Worm (Caenorhabditis elegans): ENCODE results near the gene C12D12.3.

Gene C12D12.3

ce11 chrX:3500903-3501302 lies 11.8 kb downstream of the C12D12.3 start:
- no peak for TF ChIP-seq fkh-10 (GFP tag; optimal IDR thresholded peaks at IDR 0.05)

DNA sequence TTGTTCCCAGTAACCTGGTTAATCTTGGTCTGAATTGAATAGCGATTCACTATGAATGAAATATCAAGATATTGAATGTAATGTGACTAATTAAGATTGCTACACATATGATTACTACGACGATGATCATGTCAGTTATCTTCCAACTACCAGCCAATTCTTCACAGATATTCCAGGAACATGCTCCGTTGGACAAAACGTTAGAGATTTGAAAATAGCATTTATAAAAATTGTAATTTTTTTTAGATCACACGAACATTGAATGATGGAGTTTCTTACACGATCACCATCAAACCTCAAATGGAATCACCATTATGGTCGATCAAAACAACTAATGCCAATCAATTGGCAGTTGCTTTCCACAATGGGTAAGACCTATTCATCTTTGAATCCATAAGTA lies 13.9 kb downstream of the C12D12.3 start:
- TF ChIP-seq pag-3 (tag; optimal IDR thresholded peaks at IDR 0.05; ENCODE audit: borderline replicate concordance) = no peak
- TF ChIP-seq eyg-1 (tag; optimal IDR thresholded peaks at IDR 0.05) = no peak
- no peak for TF ChIP-seq hlh-15 (tag; optimal IDR thresholded peaks at IDR 0.05)
- TF ChIP-seq fkh-10 (GFP tag; optimal IDR thresholded peaks at IDR 0.05) = no peak
- TF ChIP-seq lin-11 (tag; optimal IDR thresholded peaks at IDR 0.05) = no peak
- no peak for TF ChIP-seq syd-9 (tag; optimal IDR thresholded peaks at IDR 0.05)
- no peak for TF ChIP-seq fax-1 (tag; optimal IDR thresholded peaks at IDR 0.05)
- no peak for TF ChIP-seq F13H6.1 (tag; optimal IDR thresholded peaks at IDR 0.05)
- TF ChIP-seq sox-4 (tag; optimal IDR thresholded peaks at IDR 0.05) = no peak
- no peak for TF ChIP-seq hlh-13 (GFP tag; optimal IDR thresholded peaks at IDR 0.05)
- TF ChIP-seq nhr-232 (tag; optimal IDR thresholded peaks at IDR 0.05) = no peak
- TF ChIP-seq ceh-6 (GFP tag; optimal IDR thresholded peaks at IDR 0.05) = no peak
- TF ChIP-seq ceh-34 (tag; optimal IDR thresholded peaks at IDR 0.05) = no peak
- no peak for TF ChIP-seq ceh-30 (tag; optimal IDR thresholded peaks at IDR 0.05)
- no peak for TF ChIP-seq fkh-6 (tag; optimal IDR thresholded peaks at IDR 0.05)
- TF ChIP-seq npax-4 (tag; optimal IDR thresholded peaks at IDR 0.05) = no peak

- TF ChIP-seq ztf-16 (tag; optimal IDR thresholded peaks at IDR 0.05) (no peak), gmeb-2 (tag; optimal IDR thresholded peaks at IDR 0.05) (no peak)
These were observed 16.0 kb downstream of the C12D12.3 start for ce11 chrX:3505062-3505461.

DNA sequence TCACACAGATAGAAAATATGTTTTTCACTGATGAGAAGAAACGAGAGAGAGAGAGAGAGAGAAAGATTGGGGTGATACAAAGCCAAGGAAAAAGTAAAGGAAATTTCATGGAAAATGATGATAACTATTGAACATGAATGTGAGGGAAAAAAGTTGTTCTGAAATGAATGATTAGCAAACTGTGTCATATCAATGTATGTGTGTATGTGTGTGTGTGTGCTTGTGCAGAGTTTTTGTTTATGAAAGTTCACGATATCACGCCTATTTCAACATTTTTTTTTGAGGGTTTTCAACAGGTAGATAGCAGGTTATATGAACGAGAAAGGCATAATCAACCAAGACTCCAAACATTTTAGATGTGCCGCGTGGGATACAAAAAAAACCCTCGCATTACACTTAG lies 17.5 kb downstream of the C12D12.3 start:
- TF ChIP-seq ceh-31 (tag; optimal IDR thresholded peaks at IDR 0.05) = no peak
- no peak for TF ChIP-seq sox-4 (tag; optimal IDR thresholded peaks at IDR 0.05)
- no peak for TF ChIP-seq hlh-8 (tag; optimal IDR thresholded peaks at IDR 0.05)

ce11 chrX:3507214-3507613 lies 18.1 kb downstream of the C12D12.3 start:
- TF ChIP-seq elt-4 (tag; optimal IDR thresholded peaks at IDR 0.05) (no peak), unc-86 (tag; optimal IDR thresholded peaks at IDR 0.05) (no peak), ref-2 (tag; optimal IDR thresholded peaks at IDR 0.05) (no peak), sdc-2 (tag; optimal IDR thresholded peaks at IDR 0.05) (no peak), nhr-11 (tag; optimal IDR thresholded peaks at IDR 0.05) (no peak), nhr-232 (tag; optimal IDR thresholded peaks at IDR 0.05) (no peak), pat-9 (tag; optimal IDR thresholded peaks at IDR 0.05) (no peak), eyg-1 (tag; optimal IDR thresholded peaks at IDR 0.05) (no peak), hlh-13 (GFP tag; optimal IDR thresholded peaks at IDR 0.05) (no peak), fkh-6 (tag; optimal IDR thresholded peaks at IDR 0.05) (no peak), fkh-10 (GFP tag; optimal IDR thresholded peaks at IDR 0.05) (no peak), fax-1 (tag; optimal IDR thresholded peaks at IDR 0.05) (no peak), pha-2 (tag; optimal IDR thresholded peaks at IDR 0.05) (no peak), npax-4 (tag; optimal IDR thresholded peaks at IDR 0.05) (no peak), ceh-34 (tag; optimal IDR thresholded peaks at IDR 0.05) (no peak), ceh-6 (GFP tag; optimal IDR thresholded peaks at IDR 0.05) (no peak), hlh-8 (tag; optimal IDR thresholded peaks at IDR 0.05) (no peak)

- TF ChIP-seq ceh-30 (tag; optimal IDR thresholded peaks at IDR 0.05) (no peak), hlh-30 (tag; optimal IDR thresholded peaks at IDR 0.05; ENCODE audit: insufficient read depth) (no peak), unc-3 (GFP tag; conservative IDR thresholded peaks at IDR 0.05) (no peak), unc-3 (tag; optimal IDR thresholded peaks at IDR 0.05) (no peak), C38D4.7 (GFP tag; optimal IDR thresholded peaks at IDR 0.05) (no peak), zip-5 (tag; optimal IDR thresholded peaks at IDR 0.05) (no peak), hlh-6 (tag; optimal IDR thresholded peaks at IDR 0.05) (no peak), T23F11.4 (GFP tag; optimal IDR thresholded peaks at IDR 0.05) (no peak), pat-9 (tag; optimal IDR thresholded peaks at IDR 0.05) (no peak)
These were observed 19.8 kb downstream of the C12D12.3 start, which contains the start of gene sox-4 for ce11 chrX:3508906-3509305. sox-4 (minus strand) TSS chrX:3509006.
